Worm (Caenorhabditis elegans) whole organism, L4 larva: ENCODE results near the gene egg-1.

Experiments used
- D1046.2 ChIP-seq: fragments of 200-800 bp; sonication (Bioruptor generic); IDR thresholded peaks from 2 replicates; pipeline ENCODE4 v1.3.6; 2022; ENCODE audit warnings: missing genetic modification characterization, missing compliant biosample characterization
- F26F4.8 ChIP-seq: fragments of 200-800 bp; sonication (Bioruptor generic); conservative IDR thresholded peaks from 2 replicates; pipeline ENCODE4 v1.3.6; 2022; ENCODE audit warnings: missing genetic modification characterization, missing compliant biosample characterization
- F37D6.2 ChIP-seq: sonication (generic microtip); optimal IDR thresholded peaks from 2 replicates; lab custom pipeline; 2016; ENCODE audit warnings: mild to moderate bottlenecking, missing genetic modification characterization, missing compliant biosample characterization
- T20F7.1 ChIP-seq: fragments of 200-800 bp; sonication (Bioruptor generic); optimal IDR thresholded peaks from 2 replicates; lab custom pipeline; 2018; ENCODE audit warnings: mild to moderate bottlenecking, missing genetic modification characterization, missing compliant biosample characterization
- Y105C5A.15 ChIP-seq: fragments of 200-800 bp; sonication (Bioruptor generic); IDR thresholded peaks from 2 replicates; pipeline ENCODE4 v1.3.6; 2022; ENCODE audit warnings: missing genetic modification characterization, missing compliant biosample characterization
- Y48G9A.11 ChIP-seq: fragments of 200-800 bp; sonication (Bioruptor generic); IDR thresholded peaks from 2 replicates; pipeline ENCODE4 v1.3.6; 2022; ENCODE audit warnings: missing genetic modification reagents, missing genetic modification characterization, missing compliant biosample characterization
- Y5F2A.4 ChIP-seq: fragments of 200-800 bp; sonication (Bioruptor generic); optimal IDR thresholded peaks from 2 replicates; lab custom pipeline; 2018; ENCODE audit warnings: mild to moderate bottlenecking, missing genetic modification characterization, missing compliant biosample characterization
- ZK546.5 ChIP-seq, 2 experiments: sonication (generic microtip); optimal IDR thresholded peaks; 2 replicates each; lab custom pipeline; 2017; ENCODE audit warnings: missing biosample characterization in 2 of 2, missing genetic modification characterization in 2 of 2
- aha-1 ChIP-seq: fragments of 150-350 bp; peaks from one replicate; lab custom pipeline; 2014; ENCODE audit warnings: missing biosample characterization, missing genetic modification characterization
- arid-1 ChIP-seq: fragments of 200-800 bp; sonication (Bioruptor generic); conservative IDR thresholded peaks from 2 replicates; pipeline ENCODE4 v1.3.6; 2022; ENCODE audit warnings: missing genetic modification reagents, missing genetic modification characterization, missing compliant biosample characterization
- ceh-20 ChIP-seq: fragments of 200-800 bp; sonication (Bioruptor generic); IDR thresholded peaks from 2 replicates; pipeline ENCODE4 v1.3.6; 2022; ENCODE audit warnings: missing genetic modification reagents, missing genetic modification characterization, missing compliant biosample characterization
- ces-1 ChIP-seq: fragments of 150-350 bp; sonication (generic microtip); optimal IDR thresholded peaks from 4 replicates; lab custom pipeline; 2014; ENCODE audit warnings: missing biosample characterization, missing genetic modification reagents, missing genetic modification characterization
- ctbp-1 ChIP-seq: fragments of 200-800 bp; sonication (Bioruptor generic); IDR thresholded peaks from 2 replicates; pipeline ENCODE4 v1.3.6; 2022; ENCODE audit warnings: missing genetic modification reagents, missing genetic modification characterization, missing compliant biosample characterization
- daf-19 ChIP-seq: fragments of 200-800 bp; sonication (Bioruptor generic); conservative IDR thresholded peaks from 2 replicates; pipeline ENCODE4 v1.3.6; 2022; ENCODE audit warnings: missing genetic modification characterization, missing compliant biosample characterization
- dmd-8 ChIP-seq: fragments of 200-800 bp; sonication (Bioruptor generic); IDR thresholded peaks from 2 replicates; pipeline ENCODE4 v1.3.6; 2022; ENCODE audit warnings: missing genetic modification characterization, missing compliant biosample characterization
- dpl-1 ChIP-seq: fragments of 150-350 bp; optimal IDR thresholded peaks from 2 replicates; lab custom pipeline; 2014; ENCODE audit warnings: missing biosample characterization, missing genetic modification reagents, missing genetic modification characterization
- dve-1 ChIP-seq: sonication (generic microtip); optimal IDR thresholded peaks from 2 replicates; lab custom pipeline; 2017; ENCODE audit warnings: antibody characterized with exemption, mild to moderate bottlenecking, missing genetic modification characterization, missing compliant biosample characterization; ENCODE audit not compliant: insufficient read depth
- fkh-10 ChIP-seq: fragments of 150-350 bp; optimal IDR thresholded peaks from 2 replicates; lab custom pipeline; 2014; ENCODE audit warnings: missing biosample characterization, missing genetic modification reagents, missing genetic modification characterization
- gei-8 ChIP-seq: fragments of 200-800 bp; sonication (Bioruptor generic); optimal IDR thresholded peaks from 2 replicates; lab custom pipeline; 2018; ENCODE audit warnings: mild to moderate bottlenecking, missing genetic modification characterization, missing compliant biosample characterization
- hif-1 ChIP-seq, 2 experiments: sonication (generic microtip); optimal IDR thresholded peaks; 2 replicates each; lab custom pipeline; 2016 to 2017; ENCODE audit warnings: missing compliant biosample characterization in 2 of 2, missing genetic modification characterization in 2 of 2, missing genetic modification reagents in 2 of 2, missing genotype in 2 of 2, mild to moderate bottlenecking in 1 of 2
- hlh-30 ChIP-seq: sonication (generic microtip); optimal IDR thresholded peaks from 2 replicates; lab custom pipeline; 2017; ENCODE audit warnings: antibody characterized with exemption, mild to moderate bottlenecking, missing genetic modification characterization, missing compliant biosample characterization; ENCODE audit not compliant: insufficient read depth
- lin-1 ChIP-seq: fragments of 200-800 bp; sonication (Bioruptor generic); IDR thresholded peaks from 2 replicates; pipeline ENCODE4 v1.3.6; 2022; ENCODE audit warnings: missing genetic modification reagents, missing genetic modification characterization, missing compliant biosample characterization
- lsy-2 ChIP-seq, 2 experiments: fragments of 150-350 bp in 1 of 2; sonication (generic microtip) in 1 of 2; optimal IDR thresholded peaks; 2 replicates each; lab custom pipeline; 2014 to 2017; ENCODE audit warnings: missing biosample characterization in 2 of 2, missing genetic modification characterization in 2 of 2
- mdt-29 ChIP-seq: fragments of 200-800 bp; sonication (Bioruptor generic); IDR thresholded peaks from 2 replicates; pipeline ENCODE4 v1.3.6; 2022; ENCODE audit warnings: missing genetic modification reagents, missing genetic modification characterization, missing compliant biosample characterization
- mep-1 ChIP-seq: fragments of 150-350 bp; sonication (generic microtip); optimal IDR thresholded peaks from 3 replicates; lab custom pipeline; 2014; ENCODE audit warnings: missing biosample characterization, missing genetic modification characterization
- mxl-2 ChIP-seq: fragments of 200-800 bp; sonication (Bioruptor generic); conservative IDR thresholded peaks from 2 replicates; pipeline ENCODE4 v1.3.6; 2022; ENCODE audit warnings: missing genetic modification reagents, missing genetic modification characterization, missing compliant biosample characterization
- nhr-237 ChIP-seq: sonication (generic microtip); optimal IDR thresholded peaks from 2 replicates; lab custom pipeline; 2017; ENCODE audit warnings: missing biosample characterization, missing genetic modification characterization
- nhr-25 ChIP-seq: sonication (generic microtip); optimal IDR thresholded peaks from 2 replicates; lab custom pipeline; 2017; ENCODE audit warnings: missing genetic modification characterization, mild to moderate bottlenecking, missing compliant biosample characterization, antibody characterized with exemption, moderate library complexity, borderline replicate concordance; ENCODE audit not compliant: insufficient read depth
- nhr-42 ChIP-seq: fragments of 200-800 bp; sonication (Bioruptor generic); IDR thresholded peaks from 2 replicates; pipeline ENCODE4 v1.3.6; 2022; ENCODE audit warnings: missing genetic modification characterization, missing compliant biosample characterization
- nhr-6 ChIP-seq: fragments of 150-350 bp; optimal IDR thresholded peaks from 2 replicates; lab custom pipeline; 2014; ENCODE audit warnings: missing biosample characterization, missing genetic modification characterization
- rbr-2 ChIP-seq: sonication (generic microtip); optimal IDR thresholded peaks from 2 replicates; lab custom pipeline; 2016; ENCODE audit warnings: missing genotype, missing genetic modification characterization, missing compliant biosample characterization
- saeg-2 ChIP-seq: fragments of 200-800 bp; sonication (Bioruptor generic); IDR thresholded peaks from 2 replicates; pipeline ENCODE4 v1.3.6; 2022; ENCODE audit warnings: missing genetic modification reagents, missing genetic modification characterization, missing compliant biosample characterization
- skn-1 ChIP-seq: fragments of 150-350 bp; optimal IDR thresholded peaks from 2 replicates; lab custom pipeline; 2014; ENCODE audit warnings: missing biosample characterization, missing genetic modification characterization
- snpc-1.2 ChIP-seq: fragments of 200-800 bp; sonication (Bioruptor generic); IDR thresholded peaks from 2 replicates; pipeline ENCODE4 v1.3.6; 2022; ENCODE audit warnings: missing genetic modification reagents, missing genetic modification characterization, missing compliant biosample characterization
- spr-1 ChIP-seq: sonication (generic microtip); optimal IDR thresholded peaks from 2 replicates; lab custom pipeline; 2016; ENCODE audit warnings: mild to moderate bottlenecking, missing genetic modification characterization, missing compliant biosample characterization
- unc-130 ChIP-seq: sonication (generic microtip); optimal IDR thresholded peaks from 2 replicates; lab custom pipeline; 2016; ENCODE audit warnings: missing genetic modification reagents, missing genetic modification characterization, missing compliant biosample characterization
- vab-7 ChIP-seq: fragments of 200-800 bp; sonication (Bioruptor generic); IDR thresholded peaks from 2 replicates; pipeline ENCODE4 v1.3.6; 2022; ENCODE audit warnings: missing genetic modification reagents, missing genetic modification characterization, missing compliant biosample characterization
- zip-11 ChIP-seq: fragments of 200-800 bp; sonication (Bioruptor generic); IDR thresholded peaks from 2 replicates; pipeline ENCODE4 v1.3.6; 2022; ENCODE audit warnings: missing genetic modification characterization, missing compliant biosample characterization
- ztf-11 ChIP-seq: fragments of 150-350 bp; optimal IDR thresholded peaks from 2 replicates; lab custom pipeline; 2014; ENCODE audit warnings: missing biosample characterization, missing genetic modification characterization

egg-1 gene

DNA sequence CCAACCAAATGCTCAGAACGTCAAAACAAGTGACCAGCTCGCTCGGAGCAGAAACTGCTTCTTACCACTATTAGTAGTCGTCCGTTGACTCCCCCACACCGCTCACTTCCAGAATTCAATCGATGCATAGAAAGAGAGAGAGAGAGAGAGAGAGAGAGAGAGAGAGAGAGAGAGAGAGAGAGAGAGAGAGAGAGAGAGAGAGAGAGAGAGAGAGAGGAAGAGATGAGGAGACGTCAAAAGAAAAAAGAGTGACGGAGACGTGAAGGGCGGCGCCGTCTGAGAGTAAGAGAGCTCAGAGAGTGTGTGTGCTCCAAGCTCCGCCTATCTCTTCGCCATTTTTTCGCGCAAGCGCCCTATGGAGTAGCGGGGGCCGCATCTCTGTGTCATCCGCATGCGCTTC is 27.2 kb downstream of the egg-1 start, which contains the start of gene ida-1 (continued):
- TF ChIP-seq daf-19 (GFP tag; lab: Robert Waterston, UW) (no peak), ces-1 (no peak), Y5F2A.4 (GFP tag; lab: Kevin White, UChicago) (no peak), saeg-2 (GFP tag; lab: Robert Waterston, UW) (no peak), spr-1 (tag; lab: Kevin White, UChicago) (no peak), unc-130 (GFP tag; lab: Kevin White, UChicago) (no peak), vab-7 (GFP tag; lab: Robert Waterston, UW) (0 out of 2 replicates have a peak, but pooled peaks have one; percentile 11), nhr-237 (no peak), dpl-1 (GFP tag; lab: Kevin White, UChicago) (no peak), gei-8 (no peak), nhr-6 (tag; lab: Kevin White, UChicago) (no peak), ctbp-1 (peak; percentile 64; the same call in 1 of the 2 replicates), nhr-42 (no peak), F37D6.2 (no peak), mdt-29 (no peak), skn-1 (tag; lab: Kevin White, UChicago) (no peak), D1046.2 (no peak), lsy-2 (tag; optimal IDR thresholded peaks at IDR 0.05; lab: Kevin White, UChicago) (peak; percentile 31 to 33), fkh-10 (GFP tag; lab: Kevin White, UChicago) (no peak), nhr-25 (tag; lab: Kevin White, UChicago) (no peak), Y48G9A.11 (GFP tag; lab: Robert Waterston, UW) (no peak), lin-1 (GFP tag; lab: Robert Waterston, UW) (no peak), hif-1 (tag; optimal IDR thresholded peaks at IDR 0.05; lab: Kevin White, UChicago) (no peak), ceh-20 (GFP tag; lab: Robert Waterston, UW) (0 out of 2 replicates have a peak, but pooled peaks have one; percentile 42), dmd-8 (no peak), zip-11 (GFP tag; lab: Robert Waterston, UW) (no peak), arid-1 (no peak)

DNA sequence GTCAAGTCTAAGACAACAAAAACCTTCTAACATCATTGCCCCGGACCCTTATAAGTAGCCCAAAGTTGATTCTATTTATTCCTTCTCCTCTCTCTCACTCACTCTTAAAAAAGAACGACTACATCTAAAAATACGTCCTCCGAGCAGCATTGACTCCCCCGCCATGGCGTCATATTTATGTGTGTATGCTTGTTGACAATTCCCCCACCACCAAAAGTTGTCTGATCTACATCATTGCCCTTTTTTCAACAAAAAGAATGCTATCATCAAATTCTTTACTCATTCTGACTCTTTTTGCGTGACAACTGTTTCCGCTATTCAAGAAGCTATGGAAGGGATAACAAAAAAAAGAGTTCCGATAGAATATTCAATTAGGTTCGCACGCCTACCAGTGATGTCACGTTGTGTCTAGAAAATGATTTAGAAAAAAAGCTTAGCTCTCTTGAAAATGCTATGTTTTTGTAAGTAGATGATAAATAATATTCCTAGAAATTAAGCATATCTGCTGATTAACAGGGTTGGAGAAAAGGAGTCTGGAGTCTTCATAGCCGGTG is 29.6 kb downstream of the egg-1 start:
- TF ChIP-seq ces-1 (peak; percentile 6), dve-1 (tag; lab: Kevin White, UChicago) (no peak), snpc-1.2 (0 out of 2 replicates have a peak, but pooled peaks have one; percentile 10), Y105C5A.15 (GFP tag; lab: Robert Waterston, UW) (no peak), mep-1 (tag; lab: Kevin White, UChicago) (peak; percentile 12), hlh-30 (no peak), unc-130 (GFP tag; lab: Kevin White, UChicago) (no peak), F26F4.8 (GFP tag; lab: Robert Waterston, UW) (no peak), mxl-2 (GFP tag; lab: Robert Waterston, UW) (no peak), ctbp-1 (peak; percentile 21; the same call in 1 of the 2 replicates), aha-1 (tag; lab: Kevin White, UChicago) (peak; percentile 94), ZK546.5 (tag; optimal IDR thresholded peaks at IDR 0.05; lab: Kevin White, UChicago) (no peak), rbr-2 (tag; lab: Kevin White, UChicago) (peak; percentile 27), ztf-11 (tag; lab: Kevin White, UChicago) (no peak), T20F7.1 (GFP tag; lab: Kevin White, UChicago) (no peak)
